Fruit fly (Drosophila melanogaster) whole organism, adult: ENCODE results near the gene scramb2.
A peak's percentile ranks its signal among the peaks of the same experiment; 100 is the strongest.

Source experiments
- CG11617 ChIP-seq: fragments of 200-800 bp; sonication (Bioruptor generic); optimal IDR thresholded peaks from 2 replicates; lab custom pipeline; 2017; ENCODE audit warnings: mild to moderate bottlenecking, missing biosample characterization, missing genetic modification reagents, missing genetic modification characterization
- CG12768 ChIP-seq: fragments of 200-800 bp; sonication (Bioruptor generic); optimal IDR thresholded peaks from 2 replicates; lab custom pipeline; 2017; ENCODE audit warnings: missing biosample characterization, missing genetic modification characterization, mild to moderate bottlenecking, moderate library complexity, missing genetic modification reagents
- CG14711 ChIP-seq: fragments of 200-800 bp; sonication (Bioruptor generic); optimal IDR thresholded peaks from 2 replicates; lab custom pipeline; 2018; ENCODE audit warnings: missing biosample characterization, mild to moderate bottlenecking, missing genetic modification characterization, moderate library complexity
- CG1620 ChIP-seq: fragments of 200-800 bp; sonication (Bioruptor generic); optimal IDR thresholded peaks from 2 replicates; lab custom pipeline; 2016; ENCODE audit warnings: missing biosample characterization, missing genetic modification characterization
- CG33017 ChIP-seq: fragments of 200-800 bp; sonication (Bioruptor generic); optimal IDR thresholded peaks from 2 replicates; lab custom pipeline; 2018; ENCODE audit warnings: missing biosample characterization, mild to moderate bottlenecking, missing genetic modification characterization, moderate library complexity
- CG5204 ChIP-seq: fragments of 200-800 bp; sonication (Bioruptor generic); optimal IDR thresholded peaks from 2 replicates; lab custom pipeline; 2016; ENCODE audit warnings: missing biosample characterization, missing genetic modification characterization
- CG7045 ChIP-seq: fragments of 200-800 bp; sonication (Bioruptor generic); optimal IDR thresholded peaks from 2 replicates; lab custom pipeline; 2017; ENCODE audit warnings: missing biosample characterization, mild to moderate bottlenecking, missing genetic modification characterization
- CG7101 ChIP-seq: fragments of 200-800 bp; sonication (Bioruptor generic); optimal IDR thresholded peaks from 2 replicates; lab custom pipeline; 2018; ENCODE audit warnings: missing biosample characterization, mild to moderate bottlenecking, missing genetic modification characterization, moderate library complexity
- Clk ChIP-seq: fragments of 200-800 bp; sonication (Bioruptor generic); optimal IDR thresholded peaks from 2 replicates; lab custom pipeline; 2017; ENCODE audit warnings: missing biosample characterization, missing genetic modification characterization
- Crg-1 ChIP-seq: fragments of 200-800 bp; sonication (Bioruptor generic); optimal IDR thresholded peaks from 2 replicates; lab custom pipeline; 2016; ENCODE audit warnings: missing biosample characterization, missing genetic modification characterization
- Hr96 ChIP-seq: fragments of 200-800 bp; sonication (Bioruptor generic); optimal IDR thresholded peaks from 2 replicates; lab custom pipeline; 2016; ENCODE audit warnings: missing biosample characterization, missing genetic modification characterization
- Mnt ChIP-seq: fragments of 200-800 bp; sonication (Bioruptor generic); optimal IDR thresholded peaks from 2 replicates; lab custom pipeline; 2016; ENCODE audit warnings: missing biosample characterization, mild to moderate bottlenecking, missing genetic modification characterization
- bab1 ChIP-seq: fragments of 200-800 bp; sonication (Bioruptor generic); optimal IDR thresholded peaks from 3 replicates; lab custom pipeline; 2019; ENCODE audit warnings: missing biosample characterization, mild to moderate bottlenecking, missing genetic modification characterization, moderate library complexity
- cic ChIP-seq: fragments of 200-800 bp; sonication (Bioruptor generic); optimal IDR thresholded peaks from 2 replicates; lab custom pipeline; 2017; ENCODE audit warnings: missing biosample characterization, mild to moderate bottlenecking, missing genetic modification characterization, moderate library complexity
- cnc ChIP-seq, 2 experiments: fragments of >200 bp; optimal IDR thresholded peaks; 2 replicates each; lab custom pipeline; 2017
- kay ChIP-seq: fragments of 200-800 bp; sonication (Bioruptor generic); peaks from one replicate; lab custom pipeline; 2016; ENCODE audit warnings: missing biosample characterization, missing genetic modification characterization, borderline replicate concordance
- ovo ChIP-seq: fragments of 200-800 bp; sonication (Bioruptor generic); optimal IDR thresholded peaks from 2 replicates; lab custom pipeline; 2016; ENCODE audit warnings: missing biosample characterization, missing genetic modification characterization
- pad ChIP-seq: fragments of 200-800 bp; sonication (Bioruptor generic); optimal IDR thresholded peaks from 3 replicates; lab custom pipeline; 2017; ENCODE audit warnings: missing biosample characterization, missing genetic modification characterization, mild to moderate bottlenecking, moderate library complexity, missing genetic modification reagents
- tj ChIP-seq: fragments of 200-800 bp; sonication (Bioruptor generic); optimal IDR thresholded peaks from 3 replicates; lab custom pipeline; 2017; ENCODE audit warnings: missing biosample characterization, mild to moderate bottlenecking, missing genetic modification characterization, moderate library complexity
- toe ChIP-seq: fragments of 200-800 bp; sonication (Bioruptor generic); optimal IDR thresholded peaks from 2 replicates; lab custom pipeline; 2016; ENCODE audit warnings: missing biosample characterization, missing genetic modification characterization

scramb2 gene

dm6 chr3L:3046325-3047156 is at the start of gene scramb2, which contains the start of gene Sk2:
scramb2 (minus strand) TSS chr3L:3046812.
Sk2 (plus strand) TSS chr3L:3047087.
- TF ChIP-seq ovo (GFP tag; lab: Kevin White, UChicago) (peak; percentile 42), CG7045 (GFP tag; lab: Kevin White, UChicago) (peak; percentile 97), CG11617 (peak; percentile 92), Hr96 (GFP tag; lab: Kevin White, UChicago) (peak; percentile 81), cnc (optimal IDR thresholded peaks at IDR 0.05; lab: Kevin White, UChicago) (no peak), CG5204 (GFP tag; lab: Kevin White, UChicago) (no peak), CG7101 (tag; lab: Kevin White, UChicago) (peak; percentile 96), CG12768 (GFP tag; lab: Kevin White, UChicago) (peak; percentile 98), cic (peak; percentile 80), Crg-1 (peak; percentile 75), CG33017 (tag; lab: Kevin White, UChicago) (peak; percentile 97), CG1620 (GFP tag; lab: Kevin White, UChicago) (peak; percentile 84), kay (GFP tag; lab: Kevin White, UChicago) (no peak), pad (GFP tag; lab: Kevin White, UChicago) (peak; percentile 83), toe (GFP tag; lab: Kevin White, UChicago) (peak; percentile 87), Mnt (peak; percentile 73), CG14711 (peak; percentile 91), Clk (GFP tag; lab: Kevin White, UChicago) (peak; percentile 92), tj (peak; percentile 78), bab1 (GFP tag; lab: Kevin White, UChicago) (peak; percentile 94)

DNA sequence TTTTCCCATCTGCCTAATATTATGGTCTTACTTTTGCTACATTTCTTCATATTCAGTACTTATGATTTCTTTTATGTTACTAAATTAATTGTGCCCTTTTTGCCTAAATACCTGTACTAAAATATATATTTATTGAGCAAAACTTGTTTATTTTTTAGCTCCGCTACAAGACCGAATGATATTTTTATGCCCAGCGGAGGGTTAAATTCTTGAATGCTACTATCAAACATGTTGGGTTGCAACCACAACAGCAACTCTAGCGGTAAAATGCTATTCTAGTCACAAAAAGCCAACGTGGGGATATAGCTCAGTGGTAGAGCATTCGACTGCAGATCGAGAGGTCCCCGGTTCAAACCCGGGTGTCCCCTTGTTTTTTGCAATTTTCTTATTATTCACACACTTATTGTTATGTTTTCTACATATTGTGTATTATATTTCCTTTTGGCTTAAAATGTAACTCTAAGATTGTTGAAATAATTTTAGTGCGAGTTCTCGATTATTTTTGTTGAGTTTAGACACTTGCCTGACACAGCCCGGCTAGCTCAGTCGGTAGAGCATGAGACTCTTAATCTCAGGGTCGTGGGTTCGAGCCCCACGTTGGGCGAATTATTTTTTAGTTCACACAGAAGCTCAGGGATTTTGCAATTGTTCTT is 49.6 kb upstream of the scramb2 start:
- TF ChIP-seq CG7045 (GFP tag; lab: Kevin White, UChicago) (peak; percentile 29), CG12768 (GFP tag; lab: Kevin White, UChicago) (peak; percentile 55), CG7101 (tag; lab: Kevin White, UChicago) (peak; percentile 21), Crg-1 (no peak)

DNA sequence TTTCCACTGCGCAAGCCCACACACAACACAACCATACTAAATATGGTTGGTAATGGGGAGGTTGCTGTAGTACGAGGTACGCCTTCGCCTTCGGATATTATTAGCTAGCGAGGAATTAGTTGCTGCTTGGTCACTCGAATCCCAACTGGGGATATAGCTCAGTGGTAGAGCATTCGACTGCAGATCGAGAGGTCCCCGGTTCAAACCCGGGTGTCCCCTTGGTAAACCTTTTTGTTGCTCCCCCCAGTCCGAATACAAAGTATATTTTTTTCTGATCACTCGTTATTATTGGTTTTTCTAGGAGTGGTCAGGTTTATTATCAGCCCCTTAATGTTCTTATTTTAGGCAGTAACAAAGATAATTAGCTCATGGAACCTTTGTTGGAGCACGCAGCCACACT is 49.0 kb upstream of the scramb2 start:
- TF ChIP-seq pad (GFP tag; lab: Kevin White, UChicago) = no peak
- no peak for TF ChIP-seq CG1620 (GFP tag; lab: Kevin White, UChicago)
- no peak for TF ChIP-seq bab1 (GFP tag; lab: Kevin White, UChicago)
- no peak for TF ChIP-seq Mnt
- TF ChIP-seq Hr96 (GFP tag; lab: Kevin White, UChicago) = no peak

- TF ChIP-seq CG1620 (GFP tag; lab: Kevin White, UChicago) (no peak), pad (GFP tag; lab: Kevin White, UChicago) (peak; percentile 25), CG12768 (GFP tag; lab: Kevin White, UChicago) (no peak), CG14711 (peak; percentile 21), CG33017 (tag; lab: Kevin White, UChicago) (no peak), Clk (GFP tag; lab: Kevin White, UChicago) (no peak), Crg-1 (no peak), kay (GFP tag; lab: Kevin White, UChicago) (no peak), cic (no peak), CG11617 (no peak), Mnt (no peak), tj (no peak), CG7101 (tag; lab: Kevin White, UChicago) (peak; percentile 44)
Observed at dm6 chr3L:3090581-3091345, 44.2 kb upstream of the scramb2 start.

DNA sequence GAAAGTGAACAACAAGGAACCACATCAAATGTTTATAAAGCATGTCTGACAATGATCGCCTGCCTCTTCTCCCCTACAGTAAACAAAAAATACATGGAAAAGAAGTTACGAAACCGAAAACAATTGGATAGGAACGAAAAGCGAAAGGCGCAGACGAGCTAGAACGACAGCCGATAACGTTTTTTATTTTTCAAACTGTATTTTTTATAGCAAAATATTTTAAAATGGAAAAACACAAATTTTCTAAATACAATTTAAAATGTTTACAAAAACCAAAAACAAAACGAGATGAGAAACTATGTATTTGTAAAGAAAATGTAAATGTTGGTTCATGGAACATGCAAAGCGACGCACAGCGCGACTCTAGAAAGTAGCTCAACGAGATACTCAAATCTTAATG is 42.4 kb upstream of the scramb2 start:
- TF ChIP-seq CG7045 (GFP tag; lab: Kevin White, UChicago) = no peak
- TF ChIP-seq kay (GFP tag; lab: Kevin White, UChicago) = peak; percentile 87

DNA sequence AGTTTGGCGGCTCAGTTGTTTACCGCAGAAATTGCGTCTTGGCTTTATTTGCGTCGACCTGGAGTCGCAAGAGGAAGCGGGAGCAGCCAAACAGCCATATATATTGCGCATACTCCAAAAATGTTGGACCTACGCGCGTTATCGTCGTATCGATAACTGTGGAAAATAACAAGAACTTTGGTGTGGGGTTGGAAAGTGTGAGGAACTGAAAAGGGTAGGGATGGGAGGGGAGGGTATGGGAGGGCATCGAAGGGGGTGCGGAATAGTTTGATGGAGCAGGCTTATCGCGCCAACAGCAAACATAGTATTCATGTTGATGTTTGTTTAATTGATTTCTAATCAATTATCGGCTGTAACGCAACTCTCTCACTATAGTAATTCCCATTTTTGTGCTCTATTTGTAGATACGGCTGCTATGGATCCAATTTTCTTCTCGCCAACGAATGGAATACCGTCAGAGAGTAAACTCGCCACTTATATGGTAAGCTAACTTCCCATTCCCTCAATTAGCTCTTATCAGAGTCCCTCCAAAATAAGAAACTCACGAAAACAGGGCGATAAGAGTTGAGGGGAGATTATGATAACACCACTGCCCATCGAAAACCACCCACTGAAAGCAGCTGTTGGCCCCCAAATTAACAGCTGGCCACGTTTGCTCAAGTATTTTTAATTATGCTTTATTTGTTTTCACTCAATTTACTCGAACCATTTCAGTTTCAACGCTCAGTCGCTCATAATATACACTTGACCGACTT is 36.9 kb upstream of the scramb2 start:
- TF ChIP-seq Hr96 (GFP tag; lab: Kevin White, UChicago) (no peak), CG5204 (GFP tag; lab: Kevin White, UChicago) (no peak), cic (peak; percentile 82), Mnt (no peak), bab1 (GFP tag; lab: Kevin White, UChicago) (no peak), kay (GFP tag; lab: Kevin White, UChicago) (peak; percentile 71), Crg-1 (no peak), toe (GFP tag; lab: Kevin White, UChicago) (no peak), tj (no peak), CG1620 (GFP tag; lab: Kevin White, UChicago) (no peak), CG11617 (no peak), CG12768 (GFP tag; lab: Kevin White, UChicago) (peak; percentile 12), CG7101 (tag; lab: Kevin White, UChicago) (peak; percentile 7), CG33017 (tag; lab: Kevin White, UChicago) (no peak)
